Worm (Caenorhabditis elegans) whole organism, young adult: Measurements from ENCODE around the gene F13H8.5.

Experiments used
- B0019.2 ChIP-seq: fragments of 200-800 bp; sonication (Bioruptor generic); conservative IDR thresholded peaks from 2 replicates; pipeline ENCODE4 v1.3.6; 2022; ENCODE audit warnings: missing genetic modification reagents, missing genetic modification characterization, missing compliant biosample characterization
- B0336.3 ChIP-seq: fragments of 200-800 bp; sonication (Bioruptor generic); IDR thresholded peaks from 2 replicates; pipeline ENCODE4 v1.3.6; 2022; ENCODE audit warnings: missing genetic modification characterization, missing compliant biosample characterization
- C17E4.6 ChIP-seq: fragments of 200-800 bp; sonication (Bioruptor generic); IDR thresholded peaks from 2 replicates; pipeline ENCODE4 v1.3.6; 2022; ENCODE audit warnings: missing genetic modification reagents, missing genetic modification characterization, missing compliant biosample characterization
- D2030.7 ChIP-seq: fragments of 200-800 bp; sonication (Bioruptor generic); IDR thresholded peaks from 2 replicates; pipeline ENCODE4 v1.3.6; 2022; ENCODE audit warnings: missing genetic modification reagents, missing genetic modification characterization, missing compliant biosample characterization
- F23B12.7 ChIP-seq: sonication (generic microtip); optimal IDR thresholded peaks from 2 replicates; lab custom pipeline; 2017; ENCODE audit warnings: missing genetic modification characterization, mild to moderate bottlenecking, missing compliant biosample characterization, antibody characterized with exemption, moderate library complexity; ENCODE audit not compliant: insufficient read depth
- F33H1.4 ChIP-seq: fragments of 200-800 bp; sonication (Bioruptor generic); IDR thresholded peaks from 2 replicates; pipeline ENCODE4 v1.3.6; 2022; ENCODE audit warnings: missing genetic modification reagents, missing genetic modification characterization, missing compliant biosample characterization
- K12H6.12 ChIP-seq: fragments of 200-800 bp; sonication (Bioruptor generic); optimal IDR thresholded peaks from 2 replicates; lab custom pipeline; 2018; ENCODE audit warnings: mild to moderate bottlenecking, missing genetic modification characterization, missing compliant biosample characterization
- Y56A3A.18 ChIP-seq: fragments of 200-800 bp; sonication (Bioruptor generic); IDR thresholded peaks from 2 replicates; pipeline ENCODE4 v1.3.6; 2022; ENCODE audit warnings: missing genetic modification reagents, missing genetic modification characterization, missing compliant biosample characterization
- ZK185.1 ChIP-seq: sonication (generic microtip); optimal IDR thresholded peaks from 2 replicates; lab custom pipeline; 2016; ENCODE audit warnings: mild to moderate bottlenecking, missing genetic modification characterization, missing compliant biosample characterization; ENCODE audit not compliant: poor library complexity, severe bottlenecking
- akir-1 ChIP-seq: fragments of 200-800 bp; sonication (Bioruptor generic); optimal IDR thresholded peaks from 2 replicates; lab custom pipeline; 2018; ENCODE audit warnings: mild to moderate bottlenecking, missing genetic modification characterization, moderate library complexity, missing compliant biosample characterization
- athp-1 ChIP-seq: sonication (generic microtip); optimal IDR thresholded peaks from 2 replicates; lab custom pipeline; 2017; ENCODE audit warnings: mild to moderate bottlenecking, missing genetic modification characterization, missing compliant biosample characterization
- attf-3 ChIP-seq: fragments of 200-800 bp; sonication (Bioruptor generic); conservative IDR thresholded peaks from 2 replicates; pipeline ENCODE4 v1.3.6; 2022; ENCODE audit warnings: missing genetic modification reagents, missing genetic modification characterization, missing compliant biosample characterization
- attf-5 ChIP-seq: fragments of 200-800 bp; sonication (Bioruptor generic); optimal IDR thresholded peaks from 2 replicates; lab custom pipeline; 2018; ENCODE audit warnings: mild to moderate bottlenecking, missing genetic modification characterization, missing compliant biosample characterization
- attf-6 ChIP-seq: fragments of 200-800 bp; sonication (Bioruptor generic); IDR thresholded peaks from 2 replicates; pipeline ENCODE4 v1.3.6; 2022; ENCODE audit warnings: missing genetic modification reagents, missing genetic modification characterization, missing compliant biosample characterization
- cebp-2 ChIP-seq: fragments of 200-800 bp; sonication (Bioruptor generic); IDR thresholded peaks from 2 replicates; pipeline ENCODE4 v1.3.6; 2022; ENCODE audit warnings: missing genetic modification characterization, missing compliant biosample characterization
- ceh-100 ChIP-seq: fragments of 200-800 bp; sonication (Bioruptor generic); IDR thresholded peaks from 2 replicates; pipeline ENCODE4 v1.3.6; 2022; ENCODE audit warnings: missing genetic modification reagents, missing genetic modification characterization, missing compliant biosample characterization
- ceh-27 ChIP-seq: fragments of 200-800 bp; sonication (Bioruptor generic); optimal IDR thresholded peaks from 2 replicates; lab custom pipeline; 2018; ENCODE audit warnings: mild to moderate bottlenecking, missing genetic modification characterization, moderate library complexity, missing compliant biosample characterization
- ceh-91 ChIP-seq: fragments of 200-800 bp; sonication (Bioruptor generic); IDR thresholded peaks from 2 replicates; pipeline ENCODE4 v1.3.6; 2022; ENCODE audit warnings: missing genetic modification reagents, missing genetic modification characterization, missing compliant biosample characterization
- chd-7 ChIP-seq: sonication (generic microtip); optimal IDR thresholded peaks from 2 replicates; lab custom pipeline; 2016; ENCODE audit warnings: mild to moderate bottlenecking, missing genetic modification characterization, moderate library complexity, missing compliant biosample characterization
- dpl-1 ChIP-seq: fragments of 150-350 bp; optimal IDR thresholded peaks from 2 replicates; lab custom pipeline; 2014; ENCODE audit warnings: missing biosample characterization, missing genetic modification reagents, missing genetic modification characterization
- efl-1 ChIP-seq: fragments of 150-350 bp; optimal IDR thresholded peaks from 2 replicates; lab custom pipeline; 2014; ENCODE audit warnings: missing biosample characterization, missing genetic modification reagents, missing genetic modification characterization
- egl-18 ChIP-seq: fragments of 200-800 bp; sonication (Bioruptor generic); IDR thresholded peaks from 2 replicates; pipeline ENCODE4 v1.3.6; 2022; ENCODE audit warnings: missing genetic modification reagents, missing genetic modification characterization, missing compliant biosample characterization
- egl-44 ChIP-seq: fragments of 200-800 bp; sonication (Bioruptor generic); IDR thresholded peaks from 2 replicates; pipeline ENCODE4 v1.3.6; 2022; ENCODE audit warnings: missing genetic modification reagents, missing genetic modification characterization, missing compliant biosample characterization
- ekl-4 ChIP-seq: fragments of 200-800 bp; sonication (Bioruptor generic); IDR thresholded peaks from 2 replicates; pipeline ENCODE4 v1.3.6; 2022; ENCODE audit warnings: missing genetic modification reagents, missing genetic modification characterization, missing compliant biosample characterization
- him-1 ChIP-seq: sonication (generic microtip); optimal IDR thresholded peaks from 2 replicates; lab custom pipeline; 2016; ENCODE audit warnings: missing genotype, missing genetic modification reagents, missing genetic modification characterization, missing compliant biosample characterization
- hlh-12 ChIP-seq: sonication (generic microtip); optimal IDR thresholded peaks from 2 replicates; lab custom pipeline; 2016; ENCODE audit warnings: missing genetic modification characterization, missing compliant biosample characterization
- hlh-26 ChIP-seq: fragments of 200-800 bp; sonication (Bioruptor generic); conservative IDR thresholded peaks from 2 replicates; pipeline ENCODE4 v1.3.6; 2022; ENCODE audit warnings: missing genetic modification reagents, missing genetic modification characterization, missing compliant biosample characterization
- hmg-1.2 ChIP-seq: fragments of 200-800 bp; sonication (Bioruptor generic); IDR thresholded peaks from 2 replicates; pipeline ENCODE4 v1.3.6; 2022; ENCODE audit warnings: missing genetic modification reagents, missing genetic modification characterization, missing compliant biosample characterization
- hsf-1 ChIP-seq: fragments of 200-800 bp; sonication (Bioruptor generic); IDR thresholded peaks from 2 replicates; pipeline ENCODE4 v1.3.6; 2022; ENCODE audit warnings: missing genetic modification reagents, missing genetic modification characterization, missing compliant biosample characterization
- lag-1 ChIP-seq: fragments of 200-800 bp; sonication (Bioruptor generic); IDR thresholded peaks from 2 replicates; pipeline ENCODE4 v1.3.6; 2022; ENCODE audit warnings: missing genetic modification reagents, missing genetic modification characterization, missing compliant biosample characterization
- let-607 ChIP-seq, 2 experiments: fragments of 200-800 bp in 1 of 2; sonication (Bioruptor generic) in 1 of 2; sonication (generic microtip) in 1 of 2; optimal IDR thresholded peaks; 2 replicates each; lab custom pipeline; 2016 to 2018; ENCODE audit warnings: mild to moderate bottlenecking in 2 of 2, missing compliant biosample characterization in 2 of 2, missing genetic modification characterization in 2 of 2, moderate library complexity in 2 of 2, missing genotype in 1 of 2
- lin-26 ChIP-seq: fragments of 200-800 bp; sonication (Bioruptor generic); IDR thresholded peaks from 2 replicates; pipeline ENCODE4 v1.3.6; 2022; ENCODE audit warnings: missing genetic modification reagents, missing genetic modification characterization, missing compliant biosample characterization
- lin-35 ChIP-seq, 3 experiments: fragments of 150-350 bp in 2 of 3; sonication (generic microtip) in 1 of 3; optimal IDR thresholded peaks; 2 replicates each; lab custom pipeline; 2014 to 2018; ENCODE audit warnings: missing biosample characterization in 3 of 3, missing genetic modification characterization in 3 of 3, missing genetic modification reagents in 3 of 3
- lir-1 ChIP-seq: fragments of 200-800 bp; sonication (Bioruptor generic); conservative IDR thresholded peaks from 2 replicates; pipeline ENCODE4 v1.3.6; 2022; ENCODE audit warnings: missing genetic modification reagents, missing genetic modification characterization, missing compliant biosample characterization
- lsl-1 ChIP-seq: fragments of 200-800 bp; sonication (Bioruptor generic); optimal IDR thresholded peaks from 2 replicates; lab custom pipeline; 2018; ENCODE audit warnings: mild to moderate bottlenecking, missing genetic modification characterization, moderate library complexity, missing compliant biosample characterization
- madf-10 ChIP-seq: sonication (generic microtip); optimal IDR thresholded peaks from 2 replicates; lab custom pipeline; 2016; ENCODE audit warnings: mild to moderate bottlenecking, missing genetic modification characterization, missing compliant biosample characterization
- madf-3 ChIP-seq: fragments of 200-800 bp; sonication (Bioruptor generic); IDR thresholded peaks from 2 replicates; pipeline ENCODE4 v1.3.6; 2022; ENCODE audit warnings: missing genetic modification reagents, missing genetic modification characterization, missing compliant biosample characterization
- madf-6 ChIP-seq: fragments of 200-800 bp; sonication (Bioruptor generic); IDR thresholded peaks from 2 replicates; pipeline ENCODE4 v1.3.6; 2022; ENCODE audit warnings: missing genetic modification reagents, missing genetic modification characterization, missing compliant biosample characterization
- madf-8 ChIP-seq: fragments of 200-800 bp; sonication (Bioruptor generic); conservative IDR thresholded peaks from 2 replicates; pipeline ENCODE4 v1.3.6; 2022; ENCODE audit warnings: missing genetic modification reagents, missing genetic modification characterization, missing compliant biosample characterization
- mcd-1 ChIP-seq: fragments of 200-800 bp; sonication (Bioruptor generic); IDR thresholded peaks from 2 replicates; pipeline ENCODE4 v1.3.6; 2022; ENCODE audit warnings: missing genetic modification reagents, missing genetic modification characterization, missing compliant biosample characterization
- mes-4 ChIP-seq: sonication (generic microtip); optimal IDR thresholded peaks from 2 replicates; lab custom pipeline; 2016; ENCODE audit warnings: missing genotype, missing genetic modification characterization, missing compliant biosample characterization
- snpc-1.3 ChIP-seq: sonication (generic microtip); optimal IDR thresholded peaks from 2 replicates; lab custom pipeline; 2017; ENCODE audit warnings: missing genetic modification characterization, mild to moderate bottlenecking, missing compliant biosample characterization, antibody characterized with exemption, moderate library complexity, missing genotype, missing genetic modification reagents; ENCODE audit not compliant: insufficient read depth
- sptf-2 ChIP-seq: fragments of 200-800 bp; sonication (Bioruptor generic); optimal IDR thresholded peaks from 2 replicates; lab custom pipeline; 2018; ENCODE audit warnings: mild to moderate bottlenecking, missing genetic modification characterization, missing compliant biosample characterization
- tlf-1 ChIP-seq: fragments of 200-800 bp; sonication (Bioruptor generic); optimal IDR thresholded peaks from 2 replicates; lab custom pipeline; 2018; ENCODE audit warnings: mild to moderate bottlenecking, missing genetic modification characterization, missing compliant biosample characterization
- xnd-1 ChIP-seq: sonication (generic microtip); optimal IDR thresholded peaks from 2 replicates; lab custom pipeline; 2016; ENCODE audit warnings: missing genotype, missing genetic modification reagents, missing genetic modification characterization, missing compliant biosample characterization
- zim-3 ChIP-seq: sonication (generic microtip); optimal IDR thresholded peaks from 2 replicates; lab custom pipeline; 2017; ENCODE audit warnings: mild to moderate bottlenecking, missing genetic modification characterization, moderate library complexity, missing compliant biosample characterization
- ztf-6 ChIP-seq: fragments of 200-800 bp; sonication (Bioruptor generic); IDR thresholded peaks from 2 replicates; pipeline ENCODE4 v1.3.6; 2022; ENCODE audit warnings: missing genetic modification reagents, missing genetic modification characterization, missing compliant biosample characterization

F13H8.5 gene

ce11 chrII:6269805-6270414, 14.0 kb upstream of the F13H8.5 start, which contains the start of gene F13H8.2 (continued):
- TF ChIP-seq lir-1 (GFP tag; lab: Robert Waterston, UW), result peak; percentile 69
- no peak for TF ChIP-seq lag-1
- no peak for TF ChIP-seq snpc-1.3 (tag; lab: Kevin White, UChicago)
- TF ChIP-seq lin-35 (GFP tag; optimal IDR thresholded peaks at IDR 0.05; lab: Kevin White, UChicago), result peak in 2 of 3 experiments; percentile 24 to 94
- peak; percentile 69 for TF ChIP-seq ceh-27 (GFP tag; lab: Kevin White, UChicago)
- no peak for TF ChIP-seq sptf-2 (GFP tag; lab: Kevin White, UChicago)
- no peak for TF ChIP-seq chd-7 (tag; lab: Kevin White, UChicago)
- no peak for TF ChIP-seq lin-26
- TF ChIP-seq attf-6 (GFP tag; lab: Robert Waterston, UW), result peak; percentile 54
- peak; percentile 78 for TF ChIP-seq ceh-91 (GFP tag; lab: Robert Waterston, UW)
- TF ChIP-seq akir-1, result no peak
- peak; percentile 94 for TF ChIP-seq D2030.7
- TF ChIP-seq F23B12.7, result peak; percentile 95
- TF ChIP-seq him-1 (tag; lab: Kevin White, UChicago), result peak; percentile 19
- TF ChIP-seq zim-3, result peak; percentile 2
- TF ChIP-seq mcd-1 (GFP tag; lab: Robert Waterston, UW), result peak; percentile 90
- peak; percentile 73 for TF ChIP-seq F33H1.4 (GFP tag; lab: Robert Waterston, UW)
- peak; percentile 76 for TF ChIP-seq efl-1 (GFP tag; lab: Kevin White, UChicago)
- TF ChIP-seq attf-5 (GFP tag; lab: Kevin White, UChicago), result peak; percentile 84
- TF ChIP-seq madf-8, result peak; percentile 68
- no peak for TF ChIP-seq hlh-26 (GFP tag; lab: Robert Waterston, UW)
- no peak for TF ChIP-seq hlh-12 (tag; lab: Kevin White, UChicago)
- no peak for TF ChIP-seq ZK185.1 (tag; lab: Kevin White, UChicago)
- TF ChIP-seq B0336.3, result no peak; the same call in 1 of the 2 replicates
- TF ChIP-seq egl-18 (GFP tag; lab: Robert Waterston, UW), result no peak
- TF ChIP-seq athp-1 (tag; lab: Kevin White, UChicago), result no peak
- no peak for TF ChIP-seq xnd-1 (tag; lab: Kevin White, UChicago)
- TF ChIP-seq madf-3 (GFP tag; lab: Robert Waterston, UW), result 0 out of 2 replicates have a peak, but pooled peaks have one; percentile 15
- peak; percentile 79 for TF ChIP-seq attf-3
- TF ChIP-seq hsf-1, result peak; percentile 37; the same call in 1 of the 2 replicates
- TF ChIP-seq dpl-1, result peak; percentile 68
- no peak for TF ChIP-seq let-607 (tag; optimal IDR thresholded peaks at IDR 0.05; lab: Kevin White, UChicago)
- TF ChIP-seq egl-44 (GFP tag; lab: Robert Waterston, UW), result peak; percentile 66; the same call in 1 of the 2 replicates
- peak; percentile 52 for TF ChIP-seq tlf-1
- peak; percentile 86 for TF ChIP-seq ekl-4 (GFP tag; lab: Robert Waterston, UW)
- TF ChIP-seq C17E4.6 (GFP tag; lab: Robert Waterston, UW), result peak; percentile 70; the same call in 1 of the 2 replicates
- peak; percentile 82 for TF ChIP-seq madf-6
- TF ChIP-seq B0019.2 (GFP tag; lab: Robert Waterston, UW), result peak; percentile 84
- no peak for TF ChIP-seq mes-4 (tag; lab: Kevin White, UChicago)
- TF ChIP-seq Y56A3A.18 (GFP tag; lab: Robert Waterston, UW), result 0 out of 2 replicates have a peak, but pooled peaks have one; percentile 69
- TF ChIP-seq ztf-6, result peak; percentile 50; the same call in 1 of the 2 replicates
- peak; percentile 98 for TF ChIP-seq ceh-100
- TF ChIP-seq cebp-2 (GFP tag; lab: Robert Waterston, UW), result 0 out of 2 replicates have a peak, but pooled peaks have one; percentile 32
- peak; percentile 63 for TF ChIP-seq lsl-1 (GFP tag; lab: Kevin White, UChicago)
- peak; percentile 23 for TF ChIP-seq madf-10 (tag; lab: Kevin White, UChicago)
- peak; percentile 35 for TF ChIP-seq K12H6.12 (tag; lab: Kevin White, UChicago)
- peak; percentile 63 for TF ChIP-seq hmg-1.2 (GFP tag; lab: Robert Waterston, UW)
